Worm (Caenorhabditis elegans) whole organism, L4 larva: ENCODE results near the gene atn-1.

Experiments
- R02D3.7 ChIP-seq: fragments of 150-350 bp; sonication (generic microtip); optimal IDR thresholded peaks from 3 replicates; lab custom pipeline; 2014; ENCODE audit warnings: missing biosample characterization, missing genetic modification characterization
- dve-1 ChIP-seq: sonication (generic microtip); optimal IDR thresholded peaks from 2 replicates; lab custom pipeline; 2017; ENCODE audit warnings: antibody characterized with exemption, mild to moderate bottlenecking, missing genetic modification characterization, missing compliant biosample characterization; ENCODE audit not compliant: insufficient read depth
- fos-1 ChIP-seq: fragments of 150-350 bp; optimal IDR thresholded peaks from 2 replicates; lab custom pipeline; 2014; ENCODE audit warnings: missing biosample characterization, missing genetic modification characterization
- lim-7 ChIP-seq: fragments of 200-800 bp; sonication (Bioruptor generic); IDR thresholded peaks from 2 replicates; pipeline ENCODE4 v1.3.6; 2022; ENCODE audit warnings: missing genetic modification characterization, missing compliant biosample characterization
- lir-3 ChIP-seq: sonication (generic microtip); optimal IDR thresholded peaks from 2 replicates; lab custom pipeline; 2016; ENCODE audit warnings: mild to moderate bottlenecking, missing genetic modification characterization, missing compliant biosample characterization
- mdl-1 ChIP-seq, 2 experiments: fragments of 150-350 bp in 1 of 2; sonication (generic microtip) in 1 of 2; optimal IDR thresholded peaks; 2 replicates each; lab custom pipeline; 2014 to 2017; ENCODE audit warnings: missing biosample characterization in 2 of 2, missing genetic modification characterization in 2 of 2
- mxl-2 ChIP-seq: fragments of 200-800 bp; sonication (Bioruptor generic); conservative IDR thresholded peaks from 2 replicates; pipeline ENCODE4 v1.3.6; 2022; ENCODE audit warnings: missing genetic modification reagents, missing genetic modification characterization, missing compliant biosample characterization
- nhr-10 ChIP-seq: fragments of 150-350 bp; optimal IDR thresholded peaks from 2 replicates; lab custom pipeline; 2014; ENCODE audit warnings: missing biosample characterization, missing genetic modification characterization
- nhr-77 ChIP-seq: fragments of 150-350 bp; optimal IDR thresholded peaks from 2 replicates; lab custom pipeline; 2014; ENCODE audit warnings: missing biosample characterization, missing genetic modification characterization
- pha-4 ChIP-seq, 2 experiments: fragments of 150-350 bp in 1 of 2; fragments of 200-800 bp in 1 of 2; sonication (Bioruptor generic) in 1 of 2; IDR thresholded peaks in 1 of 2; optimal IDR thresholded peaks in 1 of 2; 2 replicates each; pipeline versions ENCODE4 v1.3.6 to Lab custom; 2014 to 2022; ENCODE audit warnings: missing genetic modification characterization in 2 of 2, missing genetic modification reagents in 2 of 2, missing biosample characterization in 1 of 2, missing compliant biosample characterization in 1 of 2
- sdz-12 ChIP-seq: fragments of 200-800 bp; sonication (Bioruptor generic); optimal IDR thresholded peaks from 2 replicates; lab custom pipeline; 2018; ENCODE audit warnings: mild to moderate bottlenecking, missing genetic modification characterization, missing compliant biosample characterization
- unc-62 ChIP-seq, 3 experiments: fragments of 150-350 bp in 1 of 3; sonication (generic microtip); optimal IDR thresholded peaks in 2 of 3; peaks in 1 of 3; 1 replicate in 1 of 3; 2 replicates in 2 of 3; lab custom pipeline; 2014 to 2017; ENCODE audit warnings: missing biosample characterization in 3 of 3, missing genetic modification characterization in 3 of 3, missing genetic modification reagents in 3 of 3, missing genotype in 1 of 3

- no peak for TF ChIP-seq unc-62 (GFP tag; optimal IDR thresholded peaks at IDR 0.05 in 1 of 2; lab: Kevin White, UChicago)
- TF ChIP-seq unc-62 (tag; optimal IDR thresholded peaks at IDR 0.05; lab: Kevin White, UChicago), result no peak
- no peak for TF ChIP-seq sdz-12
- no peak for TF ChIP-seq mdl-1 (tag; optimal IDR thresholded peaks at IDR 0.05; lab: Kevin White, UChicago)
- TF ChIP-seq lir-3 (tag; lab: Kevin White, UChicago), result no peak
- no peak for TF ChIP-seq nhr-77 (tag; lab: Kevin White, UChicago)
- TF ChIP-seq pha-4 (GFP tag; IDR thresholded peaks at IDR 0.05; lab: Robert Waterston, UW), result no peak
- no peak for TF ChIP-seq pha-4 (tag; optimal IDR thresholded peaks at IDR 0.05; lab: Kevin White, UChicago)
- no peak for TF ChIP-seq fos-1
- TF ChIP-seq R02D3.7 (tag; lab: Kevin White, UChicago), result peak; percentile 16
- no peak for TF ChIP-seq lim-7
- TF ChIP-seq mxl-2 (GFP tag; lab: Robert Waterston, UW), result no peak
- TF ChIP-seq nhr-10 (tag; lab: Kevin White, UChicago), result no peak
- TF ChIP-seq dve-1, result no peak
Observed at ce11 chrV:12450441-12450840, 27.8 kb upstream of the atn-1 start, which contains the start of gene F28C1.1.
